Fruit fly (Drosophila melanogaster) whole organism, embryonic: ENCODE measurements around the gene CG10298.

ENCODE experiments used
- Ada2b ChIP-seq: fragments of 200-800 bp; sonication (Bioruptor generic); IDR thresholded peaks from 2 replicates; pipeline ENCODE4 v1.3.6; 2022; ENCODE audit warnings: missing biosample characterization, missing genetic modification characterization
- CG10366 ChIP-seq: fragments of 200-800 bp; sonication (Bioruptor generic); IDR thresholded peaks from 2 replicates; pipeline ENCODE4 v1.3.6; 2022; ENCODE audit warnings: missing biosample characterization, missing genetic modification characterization
- CG1603 ChIP-seq: fragments of 200-800 bp; sonication (Bioruptor generic); optimal IDR thresholded peaks from 2 replicates; lab custom pipeline; 2019; ENCODE audit warnings: missing biosample characterization, mild to moderate bottlenecking, missing genetic modification characterization, moderate library complexity
- CG16813 ChIP-seq: fragments of 200-800 bp; sonication (Bioruptor generic); IDR thresholded peaks from 3 replicates; pipeline ENCODE4 v1.3.6; 2022; ENCODE audit warnings: missing biosample characterization, missing genetic modification characterization; ENCODE audit not compliant: partially characterized antibody
- CG34224 ChIP-seq: fragments of 200-800 bp; sonication (Bioruptor generic); IDR thresholded peaks from 3 replicates; pipeline ENCODE4 v1.3.6; 2022; ENCODE audit warnings: missing biosample characterization, missing genetic modification characterization; ENCODE audit not compliant: partially characterized antibody
- CG5180 ChIP-seq: fragments of 200-800 bp; sonication (Bioruptor generic); optimal IDR thresholded peaks from 3 replicates; lab custom pipeline; 2017; ENCODE audit warnings: missing biosample characterization, missing genetic modification characterization, mild to moderate bottlenecking, moderate library complexity, missing genetic modification reagents
- HmgD ChIP-seq: fragments of 200-800 bp; sonication (Bioruptor generic); optimal IDR thresholded peaks from 3 replicates; lab custom pipeline; 2016; ENCODE audit warnings: missing biosample characterization, missing genetic modification characterization
- NK7.1 ChIP-seq: fragments of 200-800 bp; sonication (Bioruptor generic); optimal IDR thresholded peaks from 3 replicates; lab custom pipeline; 2016; ENCODE audit warnings: missing biosample characterization, missing genetic modification characterization
- Sox102F ChIP-seq: fragments of 200-800 bp; sonication (Bioruptor generic); optimal IDR thresholded peaks from 2 replicates; lab custom pipeline; 2018; ENCODE audit warnings: missing biosample characterization, mild to moderate bottlenecking, missing genetic modification characterization, moderate library complexity
- Vsx1 ChIP-seq: fragments of 200-800 bp; sonication (Bioruptor generic); optimal IDR thresholded peaks from 2 replicates; lab custom pipeline; 2017; ENCODE audit warnings: missing biosample characterization, mild to moderate bottlenecking, missing genetic modification characterization, missing genetic modification reagents
- crol ChIP-seq: fragments of 200-800 bp; sonication (Bioruptor generic); IDR thresholded peaks from 2 replicates; pipeline ENCODE4 v1.3.6; 2022; ENCODE audit warnings: missing biosample characterization, missing genetic modification characterization
- ewg ChIP-seq: fragments of 200-800 bp; sonication (Bioruptor generic); optimal IDR thresholded peaks from 3 replicates; lab custom pipeline; 2017; ENCODE audit warnings: mild to moderate bottlenecking, missing biosample characterization, missing genetic modification reagents, missing genetic modification characterization
- nau ChIP-seq: fragments of 200-800 bp; sonication (Bioruptor generic); optimal IDR thresholded peaks from 3 replicates; lab custom pipeline; 2017; ENCODE audit warnings: missing biosample characterization, mild to moderate bottlenecking, missing genetic modification characterization, missing genetic modification reagents
- pan ChIP-seq, 4 experiments: fragments of >200 bp in 3 of 4; fragments of 200-800 bp in 1 of 4; sonication (Bioruptor generic) in 1 of 4; optimal IDR thresholded peaks in 3 of 4; IDR thresholded peaks in 1 of 4; 2 replicates each; pipeline versions ENCODE4 v1.3.6 to Lab custom; 2017 to 2022; ENCODE audit warnings: missing biosample characterization in 2 of 4, missing genetic modification characterization in 2 of 4, mixed read lengths in 1 of 4

dm6 chr3R:6377497-6377896 lies 34.7 kb downstream of the CG10298 start, which contains the start of gene CG42537:
- TF ChIP-seq crol = no peak
- no peak for TF ChIP-seq pan (optimal IDR thresholded peaks at IDR 0.05; lab: Kevin White, UChicago)
- TF ChIP-seq pan (GFP tag; optimal IDR thresholded peaks at IDR 0.05 in 1 of 2, IDR thresholded peaks at IDR 0.05 in 1 of 2) = no peak
- TF ChIP-seq HmgD (GFP tag; lab: Kevin White, UChicago) = no peak
- TF ChIP-seq CG10366 = no peak
- no peak for TF ChIP-seq NK7.1
- TF ChIP-seq CG1603 (tag; lab: Kevin White, UChicago) = no peak
- TF ChIP-seq CG5180 (GFP tag; lab: Kevin White, UChicago) = no peak
- TF ChIP-seq CG34224 (GFP tag; lab: Robert Waterston, UW) = no peak
- TF ChIP-seq Ada2b (GFP tag; lab: Robert Waterston, UW) = no peak
- TF ChIP-seq Vsx1 = no peak
- no peak for TF ChIP-seq nau (GFP tag; lab: Kevin White, UChicago)
- TF ChIP-seq ewg (GFP tag; lab: Kevin White, UChicago) = no peak
- TF ChIP-seq CG16813 (GFP tag; lab: Robert Waterston, UW) = no peak
- no peak for TF ChIP-seq Sox102F (GFP tag; lab: Kevin White, UChicago)
